Fruit fly (Drosophila melanogaster) whole organism, adult: ENCODE data around the gene Uck.

ENCODE experiments used
- CG11617 ChIP-seq: fragments of 200-800 bp; sonication (Bioruptor generic); optimal IDR thresholded peaks from 2 replicates; lab custom pipeline; 2017; ENCODE audit warnings: mild to moderate bottlenecking, missing biosample characterization, missing genetic modification reagents, missing genetic modification characterization
- CG12768 ChIP-seq: fragments of 200-800 bp; sonication (Bioruptor generic); optimal IDR thresholded peaks from 2 replicates; lab custom pipeline; 2017; ENCODE audit warnings: missing biosample characterization, missing genetic modification characterization, mild to moderate bottlenecking, moderate library complexity, missing genetic modification reagents
- CG14711 ChIP-seq: fragments of 200-800 bp; sonication (Bioruptor generic); optimal IDR thresholded peaks from 2 replicates; lab custom pipeline; 2018; ENCODE audit warnings: missing biosample characterization, mild to moderate bottlenecking, missing genetic modification characterization, moderate library complexity
- CG1620 ChIP-seq: fragments of 200-800 bp; sonication (Bioruptor generic); optimal IDR thresholded peaks from 2 replicates; lab custom pipeline; 2016; ENCODE audit warnings: missing biosample characterization, missing genetic modification characterization
- CG33017 ChIP-seq: fragments of 200-800 bp; sonication (Bioruptor generic); optimal IDR thresholded peaks from 2 replicates; lab custom pipeline; 2018; ENCODE audit warnings: missing biosample characterization, mild to moderate bottlenecking, missing genetic modification characterization, moderate library complexity
- CG5204 ChIP-seq: fragments of 200-800 bp; sonication (Bioruptor generic); optimal IDR thresholded peaks from 2 replicates; lab custom pipeline; 2016; ENCODE audit warnings: missing biosample characterization, missing genetic modification characterization
- CG7045 ChIP-seq: fragments of 200-800 bp; sonication (Bioruptor generic); optimal IDR thresholded peaks from 2 replicates; lab custom pipeline; 2017; ENCODE audit warnings: missing biosample characterization, mild to moderate bottlenecking, missing genetic modification characterization
- CG7101 ChIP-seq: fragments of 200-800 bp; sonication (Bioruptor generic); optimal IDR thresholded peaks from 2 replicates; lab custom pipeline; 2018; ENCODE audit warnings: missing biosample characterization, mild to moderate bottlenecking, missing genetic modification characterization, moderate library complexity
- Clk ChIP-seq: fragments of 200-800 bp; sonication (Bioruptor generic); optimal IDR thresholded peaks from 2 replicates; lab custom pipeline; 2017; ENCODE audit warnings: missing biosample characterization, missing genetic modification characterization
- Crg-1 ChIP-seq: fragments of 200-800 bp; sonication (Bioruptor generic); optimal IDR thresholded peaks from 2 replicates; lab custom pipeline; 2016; ENCODE audit warnings: missing biosample characterization, missing genetic modification characterization
- Hr96 ChIP-seq: fragments of 200-800 bp; sonication (Bioruptor generic); optimal IDR thresholded peaks from 2 replicates; lab custom pipeline; 2016; ENCODE audit warnings: missing biosample characterization, missing genetic modification characterization
- Mnt ChIP-seq: fragments of 200-800 bp; sonication (Bioruptor generic); optimal IDR thresholded peaks from 2 replicates; lab custom pipeline; 2016; ENCODE audit warnings: missing biosample characterization, mild to moderate bottlenecking, missing genetic modification characterization
- bab1 ChIP-seq: fragments of 200-800 bp; sonication (Bioruptor generic); optimal IDR thresholded peaks from 3 replicates; lab custom pipeline; 2019; ENCODE audit warnings: missing biosample characterization, mild to moderate bottlenecking, missing genetic modification characterization, moderate library complexity
- cic ChIP-seq: fragments of 200-800 bp; sonication (Bioruptor generic); optimal IDR thresholded peaks from 2 replicates; lab custom pipeline; 2017; ENCODE audit warnings: missing biosample characterization, mild to moderate bottlenecking, missing genetic modification characterization, moderate library complexity
- cnc ChIP-seq, 2 experiments: fragments of >200 bp; optimal IDR thresholded peaks; 2 replicates each; lab custom pipeline; 2017
- kay ChIP-seq: fragments of 200-800 bp; sonication (Bioruptor generic); peaks from one replicate; lab custom pipeline; 2016; ENCODE audit warnings: missing biosample characterization, missing genetic modification characterization, borderline replicate concordance
- ovo ChIP-seq: fragments of 200-800 bp; sonication (Bioruptor generic); optimal IDR thresholded peaks from 2 replicates; lab custom pipeline; 2016; ENCODE audit warnings: missing biosample characterization, missing genetic modification characterization
- pad ChIP-seq: fragments of 200-800 bp; sonication (Bioruptor generic); optimal IDR thresholded peaks from 3 replicates; lab custom pipeline; 2017; ENCODE audit warnings: missing biosample characterization, missing genetic modification characterization, mild to moderate bottlenecking, moderate library complexity, missing genetic modification reagents
- tj ChIP-seq: fragments of 200-800 bp; sonication (Bioruptor generic); optimal IDR thresholded peaks from 3 replicates; lab custom pipeline; 2017; ENCODE audit warnings: missing biosample characterization, mild to moderate bottlenecking, missing genetic modification characterization, moderate library complexity
- toe ChIP-seq: fragments of 200-800 bp; sonication (Bioruptor generic); optimal IDR thresholded peaks from 2 replicates; lab custom pipeline; 2016; ENCODE audit warnings: missing biosample characterization, missing genetic modification characterization

The Uck gene

dm6 chr3R:24278738-24279137, 11.2 kb upstream of the Uck start:
- no peak for TF ChIP-seq Clk (GFP tag; lab: Kevin White, UChicago)
- no peak for TF ChIP-seq toe (GFP tag; lab: Kevin White, UChicago)
- no peak for TF ChIP-seq CG12768 (GFP tag; lab: Kevin White, UChicago)
- peak; percentile 33 for TF ChIP-seq CG7045 (GFP tag; lab: Kevin White, UChicago)
- TF ChIP-seq bab1, result no peak
- no peak for TF ChIP-seq CG1620 (GFP tag; lab: Kevin White, UChicago)
- TF ChIP-seq CG7101 (tag; lab: Kevin White, UChicago), result no peak
- peak; percentile 60 for TF ChIP-seq CG33017 (tag; lab: Kevin White, UChicago)
- no peak for TF ChIP-seq Mnt (GFP tag; lab: Kevin White, UChicago)
- no peak for TF ChIP-seq CG14711 (tag; lab: Kevin White, UChicago)
- TF ChIP-seq cic, result peak; percentile 48
- TF ChIP-seq Hr96, result no peak
- no peak for TF ChIP-seq tj
- TF ChIP-seq ovo (GFP tag; lab: Kevin White, UChicago), result no peak
- TF ChIP-seq pad, result no peak
- TF ChIP-seq CG5204 (GFP tag; lab: Kevin White, UChicago), result no peak
- TF ChIP-seq cnc (optimal IDR thresholded peaks at IDR 0.05; lab: Kevin White, UChicago), result no peak
- TF ChIP-seq Crg-1, result no peak
- TF ChIP-seq kay (GFP tag; lab: Kevin White, UChicago), result peak; percentile 71
- TF ChIP-seq CG11617 (GFP tag; lab: Kevin White, UChicago), result no peak

dm6 chr3R:24279291-24279690, 10.7 kb upstream of the Uck start, which contains the start of gene shps:
Gene shps (plus strand): TSS chr3R:24279572.
- TF ChIP-seq cnc (optimal IDR thresholded peaks at IDR 0.05; lab: Kevin White, UChicago) (no peak), Crg-1 (no peak), Clk (GFP tag; lab: Kevin White, UChicago) (no peak), pad (no peak), ovo (GFP tag; lab: Kevin White, UChicago) (no peak), toe (GFP tag; lab: Kevin White, UChicago) (no peak), CG5204 (GFP tag; lab: Kevin White, UChicago) (no peak), tj (no peak), CG1620 (GFP tag; lab: Kevin White, UChicago) (no peak), Hr96 (no peak), Mnt (GFP tag; lab: Kevin White, UChicago) (no peak), CG7101 (tag; lab: Kevin White, UChicago) (no peak), CG7045 (GFP tag; lab: Kevin White, UChicago) (no peak)

dm6 chr3R:24282567-24283324, 7.2 kb upstream of the Uck start:
- TF ChIP-seq CG33017 (tag; lab: Kevin White, UChicago), result no peak
- TF ChIP-seq CG14711 (tag; lab: Kevin White, UChicago), result no peak
- TF ChIP-seq Crg-1, result no peak
- TF ChIP-seq CG11617 (GFP tag; lab: Kevin White, UChicago), result no peak
- no peak for TF ChIP-seq pad
- no peak for TF ChIP-seq ovo (GFP tag; lab: Kevin White, UChicago)
- TF ChIP-seq toe (GFP tag; lab: Kevin White, UChicago), result no peak
- TF ChIP-seq cic, result no peak
- no peak for TF ChIP-seq CG7045 (GFP tag; lab: Kevin White, UChicago)

dm6 chr3R:24283582-24284085, 6.3 kb upstream of the Uck start, which contains the start of gene CG6356:
Gene CG6356 (plus strand): TSS chr3R:24283955.
- TF ChIP-seq CG12768 (GFP tag; lab: Kevin White, UChicago) (peak; percentile 63), Mnt (GFP tag; lab: Kevin White, UChicago) (no peak)

- TF ChIP-seq CG7045 (GFP tag; lab: Kevin White, UChicago), result no peak
- no peak for TF ChIP-seq cnc (optimal IDR thresholded peaks at IDR 0.05; lab: Kevin White, UChicago)
- no peak for TF ChIP-seq kay (GFP tag; lab: Kevin White, UChicago)
- no peak for TF ChIP-seq CG5204 (GFP tag; lab: Kevin White, UChicago)
- no peak for TF ChIP-seq cic
- no peak for TF ChIP-seq pad
- TF ChIP-seq CG11617 (GFP tag; lab: Kevin White, UChicago), result no peak
- TF ChIP-seq CG33017 (tag; lab: Kevin White, UChicago), result no peak
- no peak for TF ChIP-seq tj
- no peak for TF ChIP-seq CG14711 (tag; lab: Kevin White, UChicago)
These were observed 5.8 kb upstream of the Uck start for dm6 chr3R:24284164-24284563.

- peak; percentile 52 for TF ChIP-seq cic
- no peak for TF ChIP-seq CG11617 (GFP tag; lab: Kevin White, UChicago)
These were observed 4.5 kb upstream of the Uck start for dm6 chr3R:24285423-24285822.

- TF ChIP-seq toe (GFP tag; lab: Kevin White, UChicago) (no peak), Clk (GFP tag; lab: Kevin White, UChicago) (no peak), CG33017 (tag; lab: Kevin White, UChicago) (no peak), Hr96 (no peak), CG7101 (tag; lab: Kevin White, UChicago) (no peak), Mnt (GFP tag; lab: Kevin White, UChicago) (no peak), pad (no peak), kay (GFP tag; lab: Kevin White, UChicago) (no peak), CG7045 (GFP tag; lab: Kevin White, UChicago) (no peak), CG14711 (tag; lab: Kevin White, UChicago) (no peak), tj (no peak), bab1 (no peak), ovo (GFP tag; lab: Kevin White, UChicago) (no peak), CG5204 (GFP tag; lab: Kevin White, UChicago) (no peak), cic (no peak), CG12768 (GFP tag; lab: Kevin White, UChicago) (no peak)
These were observed 2.8 kb upstream of the Uck start for dm6 chr3R:24287157-24287556.
